Fruit fly (Drosophila melanogaster) ovary, adult (tissue): ENCODE measurements around the gene Datp.

Source experiments
- CG17801 ChIP-seq: fragments of 200-800 bp; optimal IDR thresholded peaks from 2 replicates; lab custom pipeline; 2019; ENCODE audit warnings: missing biosample characterization, mild to moderate bottlenecking, missing genetic modification characterization, moderate library complexity; ENCODE audit not compliant: partially characterized antibody

The Datp gene

DNA sequence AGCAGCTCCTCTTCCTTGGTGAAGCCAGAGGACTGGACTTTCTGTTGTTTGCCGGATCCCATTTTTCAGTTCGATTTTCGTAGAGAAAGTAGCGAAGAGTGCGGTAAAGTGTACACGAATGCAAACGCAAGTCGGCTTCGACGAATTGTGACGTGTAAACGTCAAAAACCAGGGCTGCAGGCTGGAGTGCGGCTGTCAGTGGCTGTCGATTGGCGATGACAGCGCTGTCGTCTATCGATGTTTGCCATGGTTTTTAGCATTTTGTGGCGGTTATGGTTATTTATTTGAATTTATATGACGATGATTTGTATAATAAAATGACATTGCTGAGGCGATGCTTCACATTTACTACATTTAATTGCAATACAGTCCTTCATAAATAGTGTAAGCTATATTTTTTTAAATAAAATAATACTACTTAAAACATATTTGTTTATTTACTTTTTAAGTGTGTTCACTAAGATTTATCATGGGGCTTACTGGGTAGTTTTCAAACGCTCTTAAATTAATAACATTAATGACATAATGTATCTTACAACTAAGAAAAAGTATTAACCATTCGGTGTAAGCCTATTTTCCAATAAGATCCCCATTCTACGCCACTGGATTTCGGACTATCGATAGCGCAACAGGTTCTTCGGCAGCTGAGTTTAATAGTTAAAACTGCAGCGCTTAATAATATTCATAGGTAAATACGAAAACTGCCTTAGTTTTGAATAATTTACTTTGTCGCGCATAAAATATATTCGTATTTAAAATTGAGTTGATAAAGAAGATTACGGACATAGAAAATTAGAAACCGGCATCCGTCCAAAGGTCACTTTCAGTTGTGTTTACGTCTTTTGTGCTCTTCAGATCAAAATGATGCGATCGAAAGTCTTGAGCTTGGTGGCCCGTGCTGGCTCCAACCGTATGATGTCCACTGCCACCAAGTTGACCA, 20.3 kb downstream of the Datp start, which contains the start of the genes CG5885 and CG4598:
TSS of gene CG5885 (minus strand) at position 311 of the 940 bp plus-strand sequence.
TSS of gene CG4598 (plus strand) at position 599 of the 940 bp plus-strand sequence.
- TF ChIP-seq CG17801 (GFP tag; lab: Kevin White, UChicago), result peak; percentile 64

- TF ChIP-seq CG17801 (GFP tag; lab: Kevin White, UChicago), result peak; percentile 93
Observed at dm6 chr2L:9915011-9915850, 23.4 kb downstream of the Datp start, which contains the start of gene yip2. yip2 (plus strand) TSS chr2L:9915253.

DNA sequence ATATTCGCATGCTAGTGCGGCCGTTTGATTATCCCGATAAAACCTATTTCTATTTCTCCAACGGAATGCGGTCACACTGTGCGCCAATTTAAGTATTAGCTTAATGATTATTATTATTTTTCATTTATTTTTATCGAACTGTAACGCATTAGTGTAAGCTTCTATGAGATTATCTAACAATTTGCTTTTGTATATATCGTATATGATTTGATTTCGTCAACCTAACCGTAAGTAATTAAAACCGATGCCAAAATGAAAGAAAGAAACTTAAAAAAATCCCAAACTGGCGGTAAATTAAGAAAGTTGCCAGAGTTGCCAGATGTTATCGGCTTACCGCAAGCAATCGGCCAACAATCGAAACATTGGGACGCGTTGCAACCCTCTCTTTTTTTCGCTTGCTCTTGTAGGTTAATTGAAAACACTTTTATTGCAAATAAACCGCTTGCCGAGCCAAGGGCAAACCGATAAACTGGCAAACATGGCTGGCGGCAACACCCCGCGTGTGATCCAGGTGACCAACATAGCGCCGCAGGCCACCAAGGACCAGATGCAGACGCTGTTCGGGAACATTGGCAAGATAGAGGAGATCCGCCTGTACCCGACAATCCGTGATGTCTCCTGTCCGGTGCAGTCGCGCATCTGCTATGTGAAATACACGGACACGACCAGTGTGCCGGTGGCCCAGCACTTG, 25.9 kb downstream of the Datp start, which contains the start of the genes Etl1 and Srp54:
TSS of gene Etl1 (minus strand) at position 39 of the 691 bp plus-strand sequence.
TSS of gene Srp54 (plus strand) at position 342 of the 691 bp plus-strand sequence.
- TF ChIP-seq CG17801 (GFP tag; lab: Kevin White, UChicago), result no peak

- no peak for TF ChIP-seq CG17801 (GFP tag; lab: Kevin White, UChicago)
Observed at dm6 chr2L:9911783-9912182, 26.8 kb downstream of the Datp start.

DNA sequence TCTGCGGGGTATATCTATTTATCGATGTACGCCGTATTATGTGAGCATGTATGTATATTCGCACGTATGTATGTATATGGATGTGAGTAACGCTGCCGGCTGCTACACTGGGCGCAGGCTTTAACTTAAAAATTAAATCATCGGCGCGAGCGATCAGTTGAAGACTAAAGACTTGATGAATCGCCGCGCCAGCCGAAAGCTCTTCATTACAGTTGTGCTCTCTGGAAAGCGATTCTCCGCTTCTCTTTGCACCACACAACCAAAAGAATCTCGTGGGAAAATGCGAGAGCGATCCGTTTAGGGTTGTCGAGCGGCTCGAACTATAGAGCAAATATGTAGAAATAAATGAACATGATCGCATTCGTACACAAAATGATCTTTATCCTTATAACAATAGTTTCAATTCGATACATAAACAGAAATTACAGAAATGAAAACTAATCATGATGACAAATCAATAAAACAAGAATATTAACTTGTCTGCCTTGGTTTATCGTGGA, 30.1 kb downstream of the Datp start, which contains the start of gene CG13124:
TSS of gene CG13124 (minus strand) at position 166 of the 500 bp plus-strand sequence.
- peak; percentile 18 for TF ChIP-seq CG17801 (GFP tag; lab: Kevin White, UChicago)

DNA sequence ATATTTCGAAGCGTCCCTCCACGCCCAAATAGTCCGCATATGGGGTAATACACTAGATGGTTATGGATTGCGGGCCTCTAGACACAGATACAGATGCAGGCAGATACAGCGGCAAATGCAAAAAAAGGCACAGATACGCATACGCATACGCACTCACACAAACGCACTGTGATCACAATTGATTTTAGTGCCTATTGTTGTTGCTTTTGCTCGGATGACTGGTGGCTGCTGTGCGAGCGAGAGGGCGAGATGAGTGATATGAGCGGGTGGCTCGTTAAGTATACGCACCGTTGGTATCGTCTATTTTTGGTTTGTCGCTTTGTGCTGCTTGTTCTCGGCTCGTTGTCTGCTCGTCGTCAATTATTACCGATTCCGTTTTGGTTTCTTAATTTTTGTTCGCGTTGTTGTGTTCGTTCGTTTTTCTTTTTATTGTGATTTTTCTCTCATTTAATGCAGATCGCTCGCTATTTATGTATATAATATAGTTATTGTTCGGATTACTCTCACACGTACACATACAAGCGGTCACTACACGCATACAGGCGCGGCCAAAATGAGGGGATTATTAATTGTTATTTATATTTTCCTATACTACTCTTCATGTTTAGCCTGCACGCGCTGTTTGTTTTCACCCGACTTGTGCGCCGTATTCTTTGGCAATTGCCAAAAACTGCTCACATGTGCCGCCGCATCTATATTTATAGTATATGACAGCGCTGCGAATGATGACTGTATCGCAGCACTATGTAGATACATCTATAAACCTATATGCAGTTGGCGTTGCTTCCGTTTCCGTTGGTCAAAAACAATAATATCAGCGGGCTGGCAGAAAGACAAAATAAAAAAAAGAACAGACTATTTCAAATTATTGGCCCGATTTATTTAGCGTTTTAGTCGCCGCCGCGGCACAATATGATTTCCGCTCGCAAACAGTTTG, 31.0 kb downstream of the Datp start:
- no peak for TF ChIP-seq CG17801 (GFP tag; lab: Kevin White, UChicago)

DNA sequence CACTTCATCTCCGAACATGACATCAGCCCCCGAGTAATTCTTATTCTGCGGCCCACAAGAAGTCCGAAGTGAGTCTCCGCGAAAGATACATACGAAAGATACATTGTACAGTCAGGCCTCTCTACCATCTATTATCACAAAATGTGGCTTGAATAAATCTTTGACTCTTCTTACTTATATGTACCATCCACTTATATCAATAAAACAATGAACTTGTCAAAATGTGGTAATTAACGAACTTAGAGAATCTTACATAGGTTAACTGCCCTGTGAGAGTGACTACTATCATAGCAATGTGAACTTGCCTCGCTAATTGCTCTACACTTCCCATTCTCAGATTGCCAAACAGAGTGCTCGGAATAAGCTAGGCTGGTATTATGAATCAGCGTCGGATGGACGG, 31.9 kb downstream of the Datp start:
- TF ChIP-seq CG17801 (GFP tag; lab: Kevin White, UChicago), result no peak

DNA sequence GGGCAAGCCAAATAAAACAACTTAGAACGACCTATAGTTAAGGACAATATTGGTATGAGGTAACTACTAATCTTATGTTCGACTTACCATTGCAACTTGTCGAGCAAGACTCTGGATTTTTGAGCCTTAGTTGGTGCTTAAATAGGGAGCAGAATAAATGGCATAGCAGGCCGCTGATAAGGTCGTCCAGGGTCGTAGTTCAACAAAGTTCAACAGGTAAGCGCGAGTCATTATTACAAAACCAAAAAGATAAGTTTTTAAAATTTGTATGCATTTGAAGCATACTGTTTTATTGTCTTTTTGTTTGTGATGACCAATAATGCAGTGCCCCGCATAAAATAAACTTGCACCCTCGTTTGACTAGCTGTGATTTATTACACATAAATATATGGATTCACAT, 35.6 kb downstream of the Datp start, which contains the start of gene Muc30E:
TSS of gene Muc30E (minus strand) at position 101 of the 400 bp plus-strand sequence.
- no peak for TF ChIP-seq CG17801 (GFP tag; lab: Kevin White, UChicago)

DNA sequence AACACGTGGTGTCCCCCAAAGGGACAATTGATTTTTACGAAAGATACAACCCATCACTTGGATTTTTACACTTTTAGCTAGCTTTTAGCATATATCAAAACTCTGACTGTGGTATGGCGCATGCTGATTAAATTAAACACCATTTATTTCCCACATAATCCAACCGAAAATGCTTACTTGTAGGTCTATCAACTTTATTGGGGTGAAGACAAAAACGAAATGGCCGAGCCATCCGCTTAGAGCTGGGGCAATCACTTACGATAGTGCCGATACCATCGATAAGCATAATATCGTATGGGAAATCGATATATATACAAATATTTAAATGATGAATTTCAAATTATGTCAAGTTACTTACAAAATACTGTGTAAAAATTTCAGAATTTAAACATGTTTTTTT, 41.3 kb downstream of the Datp start, which contains the start of gene RpS2:
TSS of gene RpS2 (minus strand) at position 257 of the 400 bp plus-strand sequence.
- peak; percentile 44 for TF ChIP-seq CG17801 (GFP tag; lab: Kevin White, UChicago)

- TF ChIP-seq CG17801 (GFP tag; lab: Kevin White, UChicago), result peak; percentile 86
Observed at dm6 chr2L:9894871-9895364, 43.7 kb downstream of the Datp start, which contains the start of gene Bka. Bka (plus strand) TSS chr2L:9895287.

- no peak for TF ChIP-seq CG17801 (GFP tag; lab: Kevin White, UChicago)
Observed at dm6 chr2L:9894193-9894592, 44.4 kb downstream of the Datp start.

DNA sequence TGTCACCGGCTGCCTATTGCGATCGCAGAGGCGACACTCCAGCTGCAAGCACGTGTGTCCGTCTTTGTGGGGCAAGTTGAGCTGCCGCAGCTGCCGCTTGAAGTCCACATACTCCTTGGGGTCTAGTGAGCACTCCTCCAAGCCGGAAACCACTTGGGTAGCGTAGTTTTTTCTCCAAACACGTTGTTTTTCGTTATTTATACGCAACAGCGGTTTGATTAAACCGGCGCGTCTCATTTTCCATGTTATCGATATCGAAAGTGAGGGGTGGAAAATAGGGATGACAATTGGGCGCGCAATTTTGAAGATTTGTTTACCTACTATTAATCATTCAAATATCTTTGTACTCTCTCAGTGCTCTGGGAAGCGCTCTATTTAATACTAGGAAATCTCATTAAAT, 45.4 kb downstream of the Datp start, which contains the start of gene mtDNA-helicase:
TSS of gene mtDNA-helicase (minus strand) at position 264 of the 400 bp plus-strand sequence.
- no peak for TF ChIP-seq CG17801 (GFP tag; lab: Kevin White, UChicago)
